Fruit fly (Drosophila melanogaster) whole organism, embryonic: Measurements from ENCODE around the gene bin.

Experiments
- ATbp ChIP-seq: fragments of 200-800 bp; sonication (Bioruptor generic); optimal IDR thresholded peaks from 2 replicates; lab custom pipeline; 2017; ENCODE audit warnings: missing biosample characterization, mild to moderate bottlenecking, missing genetic modification characterization, missing genetic modification reagents
- Atf-2 ChIP-seq: fragments of 200-800 bp; sonication (Bioruptor generic); optimal IDR thresholded peaks from 2 replicates; lab custom pipeline; 2016; ENCODE audit warnings: missing biosample characterization, missing genetic modification characterization
- Atf3 ChIP-seq: fragments of 200-800 bp; sonication (Bioruptor generic); optimal IDR thresholded peaks from 3 replicates; lab custom pipeline; 2016; ENCODE audit warnings: missing biosample characterization, missing genetic modification characterization
- B-H2 ChIP-seq: fragments of 200-800 bp; sonication (Bioruptor generic); optimal IDR thresholded peaks from 2 replicates; lab custom pipeline; 2018; ENCODE audit warnings: missing biosample characterization, mild to moderate bottlenecking, missing genetic modification characterization
- CG10654 ChIP-seq: fragments of 200-800 bp; sonication (Bioruptor generic); optimal IDR thresholded peaks from 2 replicates; lab custom pipeline; 2016; ENCODE audit warnings: missing biosample characterization, missing genetic modification characterization
- CG12155 ChIP-seq: fragments of 200-800 bp; sonication (Bioruptor generic); optimal IDR thresholded peaks from 3 replicates; lab custom pipeline; 2016; ENCODE audit warnings: missing biosample characterization, missing genetic modification characterization
- CG1233 ChIP-seq: fragments of 200-800 bp; sonication (Bioruptor generic); optimal IDR thresholded peaks from 4 replicates; lab custom pipeline; 2018; ENCODE audit warnings: missing biosample characterization, mild to moderate bottlenecking, missing genetic modification characterization
- CG12744 ChIP-seq: fragments of 200-800 bp; sonication (Bioruptor generic); optimal IDR thresholded peaks from 2 replicates; lab custom pipeline; 2016; ENCODE audit warnings: missing biosample characterization, missing genetic modification characterization
- CG13624 ChIP-seq: fragments of 200-800 bp; sonication (Bioruptor generic); optimal IDR thresholded peaks from 2 replicates; lab custom pipeline; 2016; ENCODE audit warnings: missing biosample characterization, missing genetic modification characterization
- CG16813 ChIP-seq: fragments of 200-800 bp; sonication (Bioruptor generic); IDR thresholded peaks from 3 replicates; pipeline ENCODE4 v1.3.6; 2022; ENCODE audit warnings: missing biosample characterization, missing genetic modification characterization; ENCODE audit not compliant: partially characterized antibody
- CG17612 ChIP-seq: fragments of 200-800 bp; sonication (Bioruptor generic); IDR thresholded peaks from 2 replicates; pipeline ENCODE4 v1.3.6; 2022; ENCODE audit warnings: missing biosample characterization, missing genetic modification characterization
- CG18011 ChIP-seq: fragments of 200-800 bp; sonication (Bioruptor generic); optimal IDR thresholded peaks from 2 replicates; lab custom pipeline; 2017; ENCODE audit warnings: missing biosample characterization, missing genetic modification characterization, mild to moderate bottlenecking, moderate library complexity, missing genotype
- CG2129 ChIP-seq: fragments of 200-800 bp; sonication (Bioruptor generic); IDR thresholded peaks from 2 replicates; pipeline ENCODE4 v1.3.6; 2022; ENCODE audit warnings: missing biosample characterization, missing genetic modification characterization; ENCODE audit not compliant: partially characterized antibody
- CG33213 ChIP-seq: fragments of 200-800 bp; sonication (Bioruptor generic); optimal IDR thresholded peaks from 3 replicates; lab custom pipeline; 2016; ENCODE audit warnings: missing biosample characterization, missing genetic modification characterization
- CG34422 ChIP-seq: fragments of 200-800 bp; sonication (Bioruptor generic); IDR thresholded peaks from 3 replicates; pipeline ENCODE4 v1.3.6; 2022; ENCODE audit warnings: missing biosample characterization, missing genetic modification characterization
- CG4854 ChIP-seq: fragments of 200-800 bp; sonication (Bioruptor generic); optimal IDR thresholded peaks from 2 replicates; lab custom pipeline; 2016; ENCODE audit warnings: missing biosample characterization, missing genetic modification characterization, inconsistent platforms
- CG5245 ChIP-seq: fragments of 200-800 bp; sonication (Bioruptor generic); optimal IDR thresholded peaks from 3 replicates; lab custom pipeline; 2016; ENCODE audit warnings: missing biosample characterization, missing genetic modification characterization
- CG6765 ChIP-seq: fragments of 200-800 bp; sonication (Bioruptor generic); optimal IDR thresholded peaks from 3 replicates; lab custom pipeline; 2017; ENCODE audit warnings: missing biosample characterization, mild to moderate bottlenecking, missing genetic modification characterization
- CG6854 ChIP-seq: fragments of 200-800 bp; sonication (Bioruptor generic); optimal IDR thresholded peaks from 3 replicates; lab custom pipeline; 2017; ENCODE audit warnings: missing biosample characterization, mild to moderate bottlenecking, missing genetic modification characterization
- CG7271 ChIP-seq: fragments of 200-800 bp; sonication (Bioruptor generic); optimal IDR thresholded peaks from 2 replicates; lab custom pipeline; 2018; ENCODE audit warnings: missing biosample characterization, mild to moderate bottlenecking, missing genetic modification characterization, moderate library complexity
- CHES-1-like ChIP-seq: fragments of 200-800 bp; sonication (Bioruptor generic); optimal IDR thresholded peaks from 2 replicates; lab custom pipeline; 2016; ENCODE audit warnings: missing biosample characterization, missing genetic modification characterization
- D19A ChIP-seq: fragments of 200-800 bp; optimal IDR thresholded peaks from 3 replicates; lab custom pipeline; 2019; ENCODE audit warnings: missing biosample characterization, mild to moderate bottlenecking, missing genetic modification characterization, moderate library complexity
- Dbx ChIP-seq: fragments of 200-800 bp; sonication (Bioruptor generic); IDR thresholded peaks from 3 replicates; pipeline ENCODE4 v1.3.6; 2022; ENCODE audit warnings: missing biosample characterization, missing genetic modification characterization
- Dip3 ChIP-seq: fragments of 200-800 bp; sonication (Bioruptor generic); optimal IDR thresholded peaks from 3 replicates; lab custom pipeline; 2016; ENCODE audit warnings: missing biosample characterization, missing genetic modification characterization
- HLH4C ChIP-seq: fragments of 200-800 bp; sonication (Bioruptor generic); IDR thresholded peaks from 3 replicates; pipeline ENCODE4 v1.3.6; 2022; ENCODE audit warnings: missing biosample characterization, missing genetic modification characterization; ENCODE audit not compliant: partially characterized antibody
- Hmx ChIP-seq: fragments of 200-800 bp; sonication (Bioruptor generic); optimal IDR thresholded peaks from 2 replicates; lab custom pipeline; 2016; ENCODE audit warnings: missing biosample characterization, missing genetic modification characterization
- Sox100B ChIP-seq: fragments of 200-800 bp; sonication (Bioruptor generic); optimal IDR thresholded peaks from 3 replicates; lab custom pipeline; 2018; ENCODE audit warnings: missing biosample characterization, mild to moderate bottlenecking, missing genetic modification characterization
- Xrp1 ChIP-seq: fragments of 200-800 bp; sonication (Bioruptor generic); IDR thresholded peaks from 2 replicates; pipeline ENCODE4 v1.3.6; 2022; ENCODE audit warnings: missing biosample characterization, missing genetic modification characterization
- ap ChIP-seq: fragments of 200-800 bp; sonication (Bioruptor generic); IDR thresholded peaks from 2 replicates; pipeline ENCODE4 v1.3.6; 2022; ENCODE audit warnings: missing biosample characterization, missing genetic modification characterization
- bcd ChIP-seq: fragments of 200-800 bp; sonication (Bioruptor generic); optimal IDR thresholded peaks from 2 replicates; lab custom pipeline; 2017; ENCODE audit warnings: missing biosample characterization, mild to moderate bottlenecking, missing genetic modification characterization
- cad ChIP-seq: fragments of >200 bp; optimal IDR thresholded peaks from 2 replicates; lab custom pipeline; 2017; ENCODE audit warnings: missing biosample characterization, missing genetic modification characterization
- ci ChIP-seq: fragments of 200-800 bp; sonication (Bioruptor generic); IDR thresholded peaks from 3 replicates; pipeline ENCODE4 v1.3.6; 2022; ENCODE audit warnings: missing biosample characterization, missing genetic modification characterization
- cwo ChIP-seq: fragments of 200-800 bp; sonication (Bioruptor generic); optimal IDR thresholded peaks from 3 replicates; lab custom pipeline; 2017; ENCODE audit warnings: missing biosample characterization, missing genetic modification characterization, mild to moderate bottlenecking, moderate library complexity, missing genetic modification reagents
- ftz-f1 ChIP-seq: fragments of 200-800 bp; sonication (Bioruptor generic); optimal IDR thresholded peaks from 2 replicates; lab custom pipeline; 2016; ENCODE audit warnings: missing biosample characterization, missing genetic modification characterization
- gem ChIP-seq: fragments of 200-800 bp; sonication (Bioruptor generic); optimal IDR thresholded peaks from 2 replicates; lab custom pipeline; 2019; ENCODE audit warnings: missing biosample characterization, mild to moderate bottlenecking, missing genetic modification characterization, moderate library complexity
- gfzf ChIP-seq: fragments of 200-800 bp; sonication (Bioruptor generic); optimal IDR thresholded peaks from 2 replicates; lab custom pipeline; 2016; ENCODE audit warnings: missing biosample characterization, mild to moderate bottlenecking, missing genetic modification characterization, moderate library complexity
- grau ChIP-seq: fragments of 200-800 bp; optimal IDR thresholded peaks from 3 replicates; lab custom pipeline; 2019; ENCODE audit warnings: missing biosample characterization, mild to moderate bottlenecking, missing genetic modification characterization, moderate library complexity
- hkb ChIP-seq, 2 experiments: fragments of 200-800 bp in 1 of 2; fragments of >200 bp in 1 of 2; sonication (Bioruptor generic) in 1 of 2; IDR thresholded peaks in 1 of 2; optimal IDR thresholded peaks in 1 of 2; 2 replicates each; pipeline versions ENCODE4 v1.3.6 to Lab custom; 2017 to 2022; ENCODE audit warnings: missing biosample characterization in 1 of 2, missing genetic modification characterization in 1 of 2
- lab ChIP-seq: fragments of 200-800 bp; sonication (Bioruptor generic); optimal IDR thresholded peaks from 3 replicates; lab custom pipeline; 2017; ENCODE audit warnings: missing biosample characterization, missing genetic modification characterization, mild to moderate bottlenecking, moderate library complexity, missing genetic modification reagents
- nom ChIP-seq: fragments of 200-800 bp; sonication (Bioruptor generic); optimal IDR thresholded peaks from 2 replicates; lab custom pipeline; 2017; ENCODE audit warnings: missing biosample characterization, missing genetic modification characterization, mild to moderate bottlenecking, moderate library complexity, missing genetic modification reagents
- phol ChIP-seq: fragments of 200-800 bp; sonication (Bioruptor generic); optimal IDR thresholded peaks from 3 replicates; lab custom pipeline; 2018; ENCODE audit warnings: missing biosample characterization, mild to moderate bottlenecking, missing genetic modification characterization, moderate library complexity
- pita ChIP-seq: fragments of 200-800 bp; sonication (Bioruptor generic); optimal IDR thresholded peaks from 2 replicates; lab custom pipeline; 2017; ENCODE audit warnings: missing biosample characterization, mild to moderate bottlenecking, missing genetic modification characterization
- repo ChIP-seq: fragments of 200-800 bp; sonication (Bioruptor generic); optimal IDR thresholded peaks from 2 replicates; lab custom pipeline; 2016; ENCODE audit warnings: missing biosample characterization, missing genetic modification characterization
- run ChIP-seq: fragments of 200-800 bp; sonication (Bioruptor generic); optimal IDR thresholded peaks from 3 replicates; lab custom pipeline; 2018; ENCODE audit warnings: missing biosample characterization, mild to moderate bottlenecking, missing genetic modification characterization
- slp2 ChIP-seq: fragments of 200-800 bp; sonication (Bioruptor generic); optimal IDR thresholded peaks from 2 replicates; lab custom pipeline; 2016; ENCODE audit warnings: missing biosample characterization, missing genetic modification characterization
- sr ChIP-seq: fragments of 200-800 bp; sonication (Bioruptor generic); IDR thresholded peaks from 3 replicates; pipeline ENCODE4 v1.3.6; 2022; ENCODE audit warnings: missing biosample characterization, missing genetic modification characterization
- tna ChIP-seq: fragments of 200-800 bp; sonication (Bioruptor generic); IDR thresholded peaks from 2 replicates; pipeline ENCODE4 v1.3.6; 2022; ENCODE audit warnings: missing biosample characterization, missing genetic modification characterization; ENCODE audit not compliant: partially characterized antibody
- tx ChIP-seq: fragments of 200-800 bp; sonication (Bioruptor generic); optimal IDR thresholded peaks from 2 replicates; lab custom pipeline; 2016; ENCODE audit warnings: missing biosample characterization, missing genetic modification characterization

bin gene

dm6 chr3L:6979387-6980249 is 10.8 kb upstream of the bin start, which contains the start of gene Galphai (continued):
- TF ChIP-seq D19A (tag; lab: Kevin White, UChicago), result no peak
- TF ChIP-seq hkb (optimal IDR thresholded peaks at IDR 0.05; lab: Kevin White, UChicago), result peak; percentile 69
- peak; percentile 37; the same call in 1 of the 2 replicates for TF ChIP-seq hkb (GFP tag; IDR thresholded peaks at IDR 0.05; lab: Robert Waterston, UW)
- no peak for TF ChIP-seq CG1233 (GFP tag; lab: Kevin White, UChicago)
- TF ChIP-seq nom (GFP tag; lab: Kevin White, UChicago), result peak; percentile 77
- TF ChIP-seq ftz-f1 (GFP tag; lab: Kevin White, UChicago), result peak; percentile 51
- peak; percentile 100 for TF ChIP-seq gfzf (GFP tag; lab: Kevin White, UChicago)
- TF ChIP-seq cwo (GFP tag; lab: Kevin White, UChicago), result no peak
- no peak for TF ChIP-seq Hmx
- TF ChIP-seq CG10654, result no peak
- TF ChIP-seq CHES-1-like (GFP tag; lab: Kevin White, UChicago), result peak; percentile 55
- no peak for TF ChIP-seq CG18011 (GFP tag; lab: Kevin White, UChicago)
- TF ChIP-seq sr (GFP tag; lab: Robert Waterston, UW), result no peak
- peak; percentile 50; the same call in 2 of the 3 replicates for TF ChIP-seq CG16813 (GFP tag; lab: Robert Waterston, UW)
- TF ChIP-seq Dbx (GFP tag; lab: Robert Waterston, UW), result peak; percentile 57; the same call in 1 of the 3 replicates
- TF ChIP-seq repo (GFP tag; lab: Kevin White, UChicago), result peak; percentile 46
- peak; percentile 28; the same call in 1 of the 3 replicates for TF ChIP-seq CG34422 (GFP tag; lab: Robert Waterston, UW)
- no peak for TF ChIP-seq Atf-2 (GFP tag; lab: Kevin White, UChicago)
- TF ChIP-seq Xrp1 (GFP tag; lab: Robert Waterston, UW), result no peak; the same call in 1 of the 2 replicates
- peak; percentile 68 for TF ChIP-seq Dip3 (GFP tag; lab: Kevin White, UChicago)
- no peak for TF ChIP-seq tx (GFP tag; lab: Kevin White, UChicago)
- no peak for TF ChIP-seq CG17612
- TF ChIP-seq phol (tag; lab: Kevin White, UChicago), result peak; percentile 73
- peak; percentile 13 for TF ChIP-seq CG7271 (tag; lab: Kevin White, UChicago)
- no peak for TF ChIP-seq B-H2 (GFP tag; lab: Kevin White, UChicago)
- TF ChIP-seq bcd, result peak; percentile 1
- TF ChIP-seq CG2129 (GFP tag; lab: Robert Waterston, UW), result no peak
- peak; percentile 1 for TF ChIP-seq Atf3 (GFP tag; lab: Kevin White, UChicago)
- peak; percentile 97 for TF ChIP-seq CG33213 (GFP tag; lab: Kevin White, UChicago)
- TF ChIP-seq ap, result no peak
- no peak for TF ChIP-seq gem (tag; lab: Kevin White, UChicago)
- TF ChIP-seq slp2 (GFP tag; lab: Kevin White, UChicago), result no peak
- TF ChIP-seq CG5245 (GFP tag; lab: Kevin White, UChicago), result no peak
- no peak for TF ChIP-seq CG6854 (GFP tag; lab: Kevin White, UChicago)
- peak; percentile 51 for TF ChIP-seq run (tag; lab: Kevin White, UChicago)
- no peak for TF ChIP-seq HLH4C (GFP tag; lab: Robert Waterston, UW)
- peak; percentile 10 for TF ChIP-seq grau (tag; lab: Kevin White, UChicago)
- TF ChIP-seq tna (GFP tag; lab: Robert Waterston, UW), result no peak
- peak; percentile 31 for TF ChIP-seq CG12744 (GFP tag; lab: Kevin White, UChicago)
- TF ChIP-seq Sox100B (GFP tag; lab: Kevin White, UChicago), result no peak
- TF ChIP-seq lab (GFP tag; lab: Kevin White, UChicago), result peak; percentile 55
- TF ChIP-seq pita, result peak; percentile 98
- TF ChIP-seq ci, result peak; percentile 77; the same call in 2 of the 3 replicates
- peak; percentile 27 for TF ChIP-seq CG12155 (GFP tag; lab: Kevin White, UChicago)
- peak; percentile 80 for TF ChIP-seq CG13624 (GFP tag; lab: Kevin White, UChicago)
- no peak for TF ChIP-seq CG4854 (GFP tag; lab: Kevin White, UChicago)
- no peak for TF ChIP-seq ATbp
- TF ChIP-seq cad (GFP tag; lab: Kevin White, UChicago), result no peak
- no peak for TF ChIP-seq CG6765 (GFP tag; lab: Kevin White, UChicago)
